Fruit fly (Drosophila melanogaster) whole organism, wandering third instar larva: Measurements from ENCODE around the gene CAH4.
A peak's percentile ranks its signal among the peaks of the same experiment; 100 is the strongest.

Experiments used
- Abd-B ChIP-seq: fragments of >200 bp; optimal IDR thresholded peaks from 2 replicates; lab custom pipeline; 2017; ENCODE audit warnings: missing biosample characterization, missing genetic modification characterization
- CG32264 ChIP-seq: fragments of 200-800 bp; sonication (Bioruptor generic); optimal IDR thresholded peaks from 2 replicates; lab custom pipeline; 2016; ENCODE audit warnings: missing biosample characterization, missing genetic modification characterization
- CG9705 ChIP-seq: fragments of 200-800 bp; sonication (Bioruptor generic); optimal IDR thresholded peaks from 2 replicates; lab custom pipeline; 2018; ENCODE audit warnings: missing biosample characterization, mild to moderate bottlenecking, missing genetic modification characterization
- CrebA ChIP-seq: fragments of 200-800 bp; sonication (Bioruptor generic); optimal IDR thresholded peaks from 2 replicates; lab custom pipeline; 2016; ENCODE audit warnings: missing biosample characterization, mild to moderate bottlenecking, missing genetic modification characterization, borderline replicate concordance
- Dfd ChIP-seq: fragments of >200 bp; optimal IDR thresholded peaks from 2 replicates; lab custom pipeline; 2017; ENCODE audit warnings: missing biosample characterization, missing genetic modification characterization
- Dif ChIP-seq: fragments of 200-275, 200-300 bp; sonication (Bioruptor generic); optimal IDR thresholded peaks from 2 replicates; lab custom pipeline; 2018; ENCODE audit warnings: missing biosample characterization, missing genetic modification characterization; ENCODE audit not compliant: partially characterized antibody
- GATAd ChIP-seq: sonication (Bioruptor generic); optimal IDR thresholded peaks from 2 replicates; lab custom pipeline; 2016; ENCODE audit warnings: missing biosample characterization, missing genetic modification characterization
- HLH106 ChIP-seq: fragments of 200-800 bp; optimal IDR thresholded peaks from 3 replicates; lab custom pipeline; 2019; ENCODE audit warnings: missing biosample characterization, mild to moderate bottlenecking, missing genetic modification characterization, moderate library complexity
- Hnf4 ChIP-seq: fragments of 200-800 bp; sonication (Bioruptor generic); optimal IDR thresholded peaks from 2 replicates; lab custom pipeline; 2016; ENCODE audit warnings: missing biosample characterization, mild to moderate bottlenecking, missing genetic modification characterization
- Hr78 ChIP-seq: fragments of >200 bp; optimal IDR thresholded peaks from 2 replicates; lab custom pipeline; 2017; ENCODE audit warnings: missing biosample characterization, missing genetic modification characterization
- Hr83 ChIP-seq: fragments of 200-300 bp; sonication (Bioruptor generic); optimal IDR thresholded peaks from 2 replicates; lab custom pipeline; 2016; ENCODE audit warnings: missing biosample characterization, mild to moderate bottlenecking, missing genetic modification characterization, moderate library complexity; ENCODE audit not compliant: poor library complexity, severe bottlenecking
- Jra ChIP-seq: sonication (Bioruptor generic); optimal IDR thresholded peaks from 2 replicates; lab custom pipeline; 2016; ENCODE audit warnings: missing biosample characterization, missing genetic modification characterization
- Mio ChIP-seq: sonication (Bioruptor generic); optimal IDR thresholded peaks from 2 replicates; lab custom pipeline; 2016; ENCODE audit warnings: missing biosample characterization, missing genetic modification characterization
- Myc ChIP-seq: fragments of >200 bp; optimal IDR thresholded peaks from 2 replicates; lab custom pipeline; 2017
- N ChIP-seq: fragments of >200 bp; optimal IDR thresholded peaks from 2 replicates; lab custom pipeline; 2018; ENCODE audit warnings: missing biosample characterization, missing external identifiers, missing genetic modification characterization
- Rel ChIP-seq, 2 experiments: fragments of 200-800 bp; sonication (Bioruptor generic) in 1 of 2; optimal IDR thresholded peaks; 2 replicates in 1 of 2; 3 replicates in 1 of 2; lab custom pipeline; 2016 to 2019; ENCODE audit warnings: mild to moderate bottlenecking in 2 of 2, missing biosample characterization in 2 of 2, missing genetic modification characterization in 2 of 2, moderate library complexity in 1 of 2
- Sp1 ChIP-seq: fragments of 200-800 bp; sonication (Bioruptor generic); optimal IDR thresholded peaks from 3 replicates; lab custom pipeline; 2019; ENCODE audit warnings: missing biosample characterization, mild to moderate bottlenecking, missing genetic modification characterization, moderate library complexity
- Vsx2 ChIP-seq: fragments of 200-300, 225-300 bp; sonication (Bioruptor generic); optimal IDR thresholded peaks from 2 replicates; lab custom pipeline; 2018; ENCODE audit warnings: missing biosample characterization, missing genetic modification characterization; ENCODE audit not compliant: partially characterized antibody
- br ChIP-seq: fragments of 200-800 bp; sonication (Bioruptor generic); optimal IDR thresholded peaks from 2 replicates; lab custom pipeline; 2016; ENCODE audit warnings: missing biosample characterization, missing genetic modification characterization
- brk ChIP-seq: fragments of 200-800 bp; sonication (Bioruptor generic); optimal IDR thresholded peaks from 2 replicates; lab custom pipeline; 2016; ENCODE audit warnings: missing biosample characterization, mild to moderate bottlenecking, missing genetic modification characterization
- dl ChIP-seq, 2 experiments: fragments of 175-275, 200-275 bp in 1 of 2; fragments of 200-275 bp in 1 of 2; sonication (Bioruptor generic); optimal IDR thresholded peaks; lab custom pipeline; 2018; ENCODE audit warnings: mild to moderate bottlenecking in 2 of 2, missing biosample characterization in 2 of 2, missing genetic modification characterization in 2 of 2, moderate library complexity in 2 of 2; ENCODE audit not compliant: partially characterized antibody in 2 of 2, insufficient read depth in 1 of 2
- dmrt93B ChIP-seq: fragments of 200-800 bp; sonication (Bioruptor generic); optimal IDR thresholded peaks from 2 replicates; lab custom pipeline; 2018; ENCODE audit warnings: missing biosample characterization, mild to moderate bottlenecking, missing genetic modification characterization
- dsf ChIP-seq: sonication (Bioruptor generic); optimal IDR thresholded peaks from 2 replicates; lab custom pipeline; 2016; ENCODE audit warnings: missing biosample characterization, missing genetic modification characterization, borderline replicate concordance
- ey ChIP-seq: fragments of 200-800 bp; sonication (Bioruptor generic); optimal IDR thresholded peaks from 2 replicates; lab custom pipeline; 2016; ENCODE audit warnings: missing biosample characterization, missing genetic modification characterization
- foxo ChIP-seq, 2 experiments: fragments of 200-800 bp; sonication (Bioruptor generic); optimal IDR thresholded peaks; 2 replicates in 1 of 2; 3 replicates in 1 of 2; lab custom pipeline; 2016 to 2017; ENCODE audit warnings: missing biosample characterization in 2 of 2, missing genetic modification characterization in 2 of 2
- fru ChIP-seq: fragments of 200-800 bp; sonication (Bioruptor generic); optimal IDR thresholded peaks from 3 replicates; lab custom pipeline; 2016; ENCODE audit warnings: missing biosample characterization, mild to moderate bottlenecking, missing genetic modification characterization
- h ChIP-seq: fragments of 200-800 bp; sonication (Bioruptor generic); optimal IDR thresholded peaks from 3 replicates; lab custom pipeline; 2016; ENCODE audit warnings: missing biosample characterization, mild to moderate bottlenecking, missing genetic modification characterization
- jim ChIP-seq: fragments of 175-275, 200-325 bp; sonication (Bioruptor generic); optimal IDR thresholded peaks from 2 replicates; lab custom pipeline; 2016; ENCODE audit warnings: missing biosample characterization, mild to moderate bottlenecking, missing genetic modification characterization
- lola ChIP-seq: fragments of >200 bp; optimal IDR thresholded peaks from 2 replicates; lab custom pipeline; 2017; ENCODE audit warnings: missing biosample characterization, missing genetic modification characterization
- pan ChIP-seq: fragments of >200 bp; optimal IDR thresholded peaks from 2 replicates; lab custom pipeline; 2017
- psq ChIP-seq: fragments of 200-800 bp; sonication (Bioruptor generic); optimal IDR thresholded peaks from 3 replicates; lab custom pipeline; 2017; ENCODE audit warnings: missing biosample characterization, mild to moderate bottlenecking, missing genetic modification characterization, moderate library complexity
- rgr ChIP-seq: fragments of 200-800 bp; sonication (Bioruptor generic); optimal IDR thresholded peaks from 3 replicates; lab custom pipeline; 2016; ENCODE audit warnings: missing biosample characterization, mild to moderate bottlenecking, missing genetic modification characterization
- sage ChIP-seq: fragments of 200-800 bp; sonication (Bioruptor generic); optimal IDR thresholded peaks from 2 replicates; lab custom pipeline; 2016; ENCODE audit warnings: missing biosample characterization, mild to moderate bottlenecking, missing genetic modification characterization
- sv ChIP-seq: fragments of 200-800 bp; sonication (Bioruptor generic); optimal IDR thresholded peaks from 3 replicates; lab custom pipeline; 2016; ENCODE audit warnings: missing biosample characterization, missing genetic modification characterization
- tai ChIP-seq: sonication (Bioruptor generic); optimal IDR thresholded peaks from 2 replicates; lab custom pipeline; 2016; ENCODE audit warnings: missing biosample characterization, missing genetic modification characterization
- usp ChIP-seq: fragments of >200 bp; optimal IDR thresholded peaks from 2 replicates; lab custom pipeline; 2017; ENCODE audit warnings: missing biosample characterization, missing genetic modification characterization
- woc ChIP-seq: sonication (Bioruptor generic); optimal IDR thresholded peaks from 2 replicates; lab custom pipeline; 2016; ENCODE audit warnings: missing biosample characterization, mild to moderate bottlenecking, missing genetic modification characterization

The CAH4 gene

dm6 chr3R:24860316-24860826 lies 3.0 kb upstream of the CAH4 start, which contains the start of gene CG13639:
Gene CG13639, minus strand, starts transcription at chr3R:24860366.
- TF ChIP-seq h (peak; percentile 11), sage (no peak)

- TF ChIP-seq N (GFP tag; lab: Kevin White, UChicago) (no peak), Sp1 (GFP tag; lab: Kevin White, UChicago) (no peak)
These were observed 2.3 kb upstream of the CAH4 start, which contains the start of gene ppk22 for dm6 chr3R:24859701-24860100. Gene ppk22, minus strand, starts transcription at chr3R:24859801.

- no peak for TF ChIP-seq sage
- TF ChIP-seq Vsx2 (GFP tag; lab: Kevin White, UChicago): no peak
- TF ChIP-seq sv (GFP tag; lab: Kevin White, UChicago): no peak
- no peak for TF ChIP-seq Rel (GFP tag; optimal IDR thresholded peaks at IDR 0.05; lab: Kevin White, UChicago)
- no peak for TF ChIP-seq Rel (tag; optimal IDR thresholded peaks at IDR 0.05; lab: Kevin White, UChicago)
- no peak for TF ChIP-seq usp (GFP tag; lab: Kevin White, UChicago)
- TF ChIP-seq pan (lab: Kevin White, UChicago): no peak
- TF ChIP-seq CG9705 (GFP tag; lab: Kevin White, UChicago): no peak
- no peak for TF ChIP-seq dmrt93B (GFP tag; lab: Kevin White, UChicago)
- no peak for TF ChIP-seq Abd-B
- no peak for TF ChIP-seq Jra (GFP tag; lab: Kevin White, UChicago)
- TF ChIP-seq foxo (GFP tag; optimal IDR thresholded peaks at IDR 0.05; lab: Kevin White, UChicago): no peak
- no peak for TF ChIP-seq Dif (GFP tag; lab: Kevin White, UChicago)
- no peak for TF ChIP-seq Dfd (GFP tag; lab: Kevin White, UChicago)
- TF ChIP-seq Sp1 (GFP tag; lab: Kevin White, UChicago): no peak
- no peak for TF ChIP-seq CrebA (GFP tag; lab: Kevin White, UChicago)
- no peak for TF ChIP-seq tai (GFP tag; lab: Kevin White, UChicago)
- no peak for TF ChIP-seq HLH106
These were observed 1.2 kb downstream of the CAH4 start, which contains the start of gene HDAC11 for dm6 chr3R:24856143-24856542. Gene HDAC11, minus strand, starts transcription at chr3R:24856243.

dm6 chr3R:24851429-24851828 lies 5.9 kb downstream of the CAH4 start, which contains the start of gene Nct:
Gene Nct, plus strand, starts transcription at chr3R:24851601.
- TF ChIP-seq Rel (GFP tag; optimal IDR thresholded peaks at IDR 0.05; lab: Kevin White, UChicago) (no peak), Rel (tag; optimal IDR thresholded peaks at IDR 0.05; lab: Kevin White, UChicago) (peak; percentile 59), GATAd (GFP tag; lab: Kevin White, UChicago) (no peak)

dm6 chr3R:24850420-24850819 lies 6.9 kb downstream of the CAH4 start, which contains the start of gene CG7006:
Gene CG7006, plus strand, starts transcription at chr3R:24850627.
- TF ChIP-seq Hr78 (no peak), Hnf4 (peak; percentile 97), lola (GFP tag; lab: Kevin White, UChicago) (no peak), dl (GFP tag; optimal IDR thresholded peaks at IDR 0.05; lab: Kevin White, UChicago; ENCODE audit: insufficient read depth in 1 of 2, partially characterized antibody in 2 of 2) (no peak), psq (peak; percentile 74), Jra (GFP tag; lab: Kevin White, UChicago) (peak; percentile 89), fru (GFP tag; lab: Kevin White, UChicago) (no peak), N (GFP tag; lab: Kevin White, UChicago) (no peak), sv (GFP tag; lab: Kevin White, UChicago) (peak; percentile 78), ey (peak; percentile 74), dmrt93B (GFP tag; lab: Kevin White, UChicago) (peak; percentile 54), GATAd (GFP tag; lab: Kevin White, UChicago) (peak; percentile 46), foxo (GFP tag; optimal IDR thresholded peaks at IDR 0.05; lab: Kevin White, UChicago) (peak in 1 of 2 experiments; percentile 88), h (peak; percentile 85), Mio (GFP tag; lab: Kevin White, UChicago) (peak; percentile 2), rgr (peak; percentile 89), CG9705 (GFP tag; lab: Kevin White, UChicago) (peak; percentile 74), brk (GFP tag; lab: Kevin White, UChicago) (no peak), br (GFP tag; lab: Kevin White, UChicago) (peak; percentile 80), Dif (GFP tag; lab: Kevin White, UChicago) (no peak), Vsx2 (GFP tag; lab: Kevin White, UChicago) (peak; percentile 21), sage (no peak), jim (GFP tag; lab: Kevin White, UChicago) (peak; percentile 27), usp (GFP tag; lab: Kevin White, UChicago) (no peak), CG32264 (GFP tag; lab: Kevin White, UChicago) (no peak), Abd-B (no peak), dsf (peak; percentile 76), pan (lab: Kevin White, UChicago) (no peak), woc (GFP tag; lab: Kevin White, UChicago) (no peak), CrebA (GFP tag; lab: Kevin White, UChicago) (no peak), Myc (lab: Kevin White, UChicago) (peak; percentile 63), Hr83 (GFP tag; lab: Kevin White, UChicago) (peak; percentile 98), tai (GFP tag; lab: Kevin White, UChicago) (no peak), HLH106 (peak; percentile 69), Dfd (GFP tag; lab: Kevin White, UChicago) (no peak)
